Fruit fly (Drosophila melanogaster): ENCODE data around the gene RFeSP.

The RFeSP gene

DNA sequence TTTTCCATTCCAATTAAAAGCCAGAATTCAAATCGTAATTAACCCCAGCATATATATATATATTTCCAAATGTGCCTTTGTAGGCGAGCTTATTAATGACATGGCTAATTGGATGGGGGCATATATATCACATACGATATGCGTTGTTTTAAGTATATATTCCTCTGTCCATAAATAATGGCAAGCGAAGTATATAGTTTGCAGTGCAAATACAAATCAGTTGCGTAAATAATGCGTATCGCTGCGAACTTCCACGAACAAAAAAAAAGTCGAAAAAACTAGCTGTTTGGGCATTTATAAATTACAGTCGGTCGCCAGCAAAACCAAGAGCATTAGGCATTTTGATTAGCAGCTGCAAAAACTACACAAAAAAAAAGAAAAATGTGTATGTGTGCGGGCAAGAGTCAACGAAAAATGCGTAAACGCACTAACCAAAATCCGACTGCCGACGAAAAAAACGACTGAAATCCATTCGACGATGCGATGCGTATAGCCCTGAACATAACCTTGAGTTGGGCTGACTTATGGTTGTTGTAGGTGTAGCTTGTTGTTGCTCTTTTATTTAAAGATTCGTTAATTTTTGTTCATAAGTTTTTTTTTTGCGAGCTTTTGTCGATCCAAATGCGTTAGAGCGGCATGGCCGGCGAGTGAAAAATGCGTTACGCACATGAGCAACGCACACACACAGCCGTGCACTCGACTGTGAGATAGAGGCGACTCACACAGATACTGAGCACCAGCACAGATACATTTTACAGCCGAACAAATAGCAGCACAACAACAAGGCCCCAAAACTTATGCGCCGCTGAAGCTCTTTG is 24.1 kb upstream of the RFeSP start (continued):
- no peak for TF ChIP-seq CG2199 (GFP tag; IDR thresholded peaks at IDR 0.05)
- TF ChIP-seq dati (GFP tag; IDR thresholded peaks at IDR 0.05): no peak
- peak; percentile 1 for TF ChIP-seq D19B (GFP tag; optimal IDR thresholded peaks at IDR 0.05)
- peak; percentile 74 for TF ChIP-seq CG6765 (GFP tag; optimal IDR thresholded peaks at IDR 0.05)
- no peak for TF ChIP-seq kah (GFP tag; optimal IDR thresholded peaks at IDR 0.05)
- TF ChIP-seq fd3F (GFP tag; optimal IDR thresholded peaks at IDR 0.05): peak; percentile 35
- TF ChIP-seq fu2 (GFP tag; optimal IDR thresholded peaks at IDR 0.05): no peak
- no peak for TF ChIP-seq dimm (GFP tag; IDR thresholded peaks at IDR 0.05)
- no peak for TF ChIP-seq corto (GFP tag; optimal IDR thresholded peaks at IDR 0.05)
- TF ChIP-seq Fer1 (GFP tag; optimal IDR thresholded peaks at IDR 0.05): peak; percentile 54
- peak; percentile 38 for TF ChIP-seq schlank (tag; optimal IDR thresholded peaks at IDR 0.05)
- no peak for TF ChIP-seq Mad (GFP tag; optimal IDR thresholded peaks at IDR 0.05)
- peak; percentile 100 for TF ChIP-seq chinmo (GFP tag; IDR thresholded peaks at IDR 0.05; ENCODE audit: partially characterized antibody)
- no peak for TF ChIP-seq HLH4C (GFP tag; IDR thresholded peaks at IDR 0.05; ENCODE audit: partially characterized antibody)
- TF ChIP-seq Side (GFP tag; optimal IDR thresholded peaks at IDR 0.05): peak; percentile 9
- TF ChIP-seq Hmr (GFP tag; optimal IDR thresholded peaks at IDR 0.05): peak; percentile 69
- TF ChIP-seq CG8359 (GFP tag; optimal IDR thresholded peaks at IDR 0.05; ENCODE audit: borderline replicate concordance): no peak
- no peak for TF ChIP-seq CG7357 (GFP tag; IDR thresholded peaks at IDR 0.05)
- TF ChIP-seq CG10979 (tag; optimal IDR thresholded peaks at IDR 0.05): no peak
- TF ChIP-seq br (optimal IDR thresholded peaks at IDR 0.05): no peak
- peak; percentile 81 for TF ChIP-seq z (GFP tag; IDR thresholded peaks at IDR 0.05)
- peak; percentile 21 for TF ChIP-seq scrt (GFP tag; optimal IDR thresholded peaks at IDR 0.05)
- no peak for TF ChIP-seq CG3847 (GFP tag; IDR thresholded peaks at IDR 0.05)
- no peak for TF ChIP-seq CG34376 (GFP tag; optimal IDR thresholded peaks at IDR 0.05)
- TF ChIP-seq CG10274 (GFP tag; optimal IDR thresholded peaks at IDR 0.05): no peak
- TF ChIP-seq chif (GFP tag; optimal IDR thresholded peaks at IDR 0.05): no peak
- TF ChIP-seq caup (GFP tag; optimal IDR thresholded peaks at IDR 0.05; ENCODE audit: severe bottlenecking): peak; percentile 24
- TF ChIP-seq unpg (GFP tag; optimal IDR thresholded peaks at IDR 0.05): peak; percentile 3
- TF ChIP-seq CG3281 (GFP tag; optimal IDR thresholded peaks at IDR 0.05): peak; percentile 69
- peak; percentile 52 for TF ChIP-seq lab (GFP tag; optimal IDR thresholded peaks at IDR 0.05)
- TF ChIP-seq gro (GFP tag; optimal IDR thresholded peaks at IDR 0.05): no peak
- no peak for TF ChIP-seq NC2β (GFP tag; optimal IDR thresholded peaks at IDR 0.05)
- no peak for TF ChIP-seq CG31365 (tag; optimal IDR thresholded peaks at IDR 0.05)
- TF ChIP-seq CG31224 (GFP tag; IDR thresholded peaks at IDR 0.05): peak; percentile 34; the same call in 1 of the 2 replicates
- peak; percentile 28 for TF ChIP-seq org-1 (GFP tag; optimal IDR thresholded peaks at IDR 0.05)
- no peak for TF ChIP-seq sc (optimal IDR thresholded peaks at IDR 0.05)
- TF ChIP-seq sc (GFP tag; optimal IDR thresholded peaks at IDR 0.05): no peak
- TF ChIP-seq Fer3 (tag; optimal IDR thresholded peaks at IDR 0.05): peak; percentile 24
- TF ChIP-seq CG12071 (GFP tag; optimal IDR thresholded peaks at IDR 0.05): peak; percentile 41
- no peak for TF ChIP-seq CG4854 (GFP tag; optimal IDR thresholded peaks at IDR 0.05)
- peak; percentile 16 for TF ChIP-seq Oli (tag; optimal IDR thresholded peaks at IDR 0.05)
- no peak for TF ChIP-seq grau (tag; optimal IDR thresholded peaks at IDR 0.05)
- peak; percentile 16; the same call in 1 of the 2 replicates for TF ChIP-seq CG32772 (GFP tag; IDR thresholded peaks at IDR 0.05)
- TF ChIP-seq CG6254 (GFP tag; optimal IDR thresholded peaks at IDR 0.05): no peak
- TF ChIP-seq CG30020 (tag; optimal IDR thresholded peaks at IDR 0.05): no peak
- no peak for TF ChIP-seq unc-4 (GFP tag; IDR thresholded peaks at IDR 0.05; ENCODE audit: partially characterized antibody)
- TF ChIP-seq eyg (GFP tag; optimal IDR thresholded peaks at IDR 0.05): no peak
- TF ChIP-seq CG7839 (tag; optimal IDR thresholded peaks at IDR 0.05): no peak
- no peak for TF ChIP-seq amos (GFP tag; IDR thresholded peaks at IDR 0.05; ENCODE audit: partially characterized antibody)

All from whole organism, embryonic.